Worm (Caenorhabditis elegans) whole organism, late embryonic: Measurements from ENCODE around the gene hpo-18.

ENCODE experiments used
- C08G9.2 ChIP-seq: sonication (generic microtip); optimal IDR thresholded peaks from 2 replicates; lab custom pipeline; 2016; ENCODE audit warnings: mild to moderate bottlenecking, missing genetic modification characterization, moderate library complexity, missing compliant biosample characterization
- C38D4.7 ChIP-seq: fragments of 200-800 bp; sonication (Bioruptor generic); optimal IDR thresholded peaks from 2 replicates; lab custom pipeline; 2018; ENCODE audit warnings: mild to moderate bottlenecking, missing genetic modification characterization, moderate library complexity, missing compliant biosample characterization
- F13H6.1 ChIP-seq: sonication (generic microtip); optimal IDR thresholded peaks from 2 replicates; lab custom pipeline; 2016; ENCODE audit warnings: missing genetic modification characterization, missing compliant biosample characterization
- T23F11.4 ChIP-seq: fragments of 200-800 bp; sonication (Bioruptor generic); optimal IDR thresholded peaks from 2 replicates; lab custom pipeline; 2018; ENCODE audit warnings: mild to moderate bottlenecking, missing genetic modification characterization, missing compliant biosample characterization
- ahr-1 ChIP-seq: sonication (generic microtip); optimal IDR thresholded peaks from 2 replicates; lab custom pipeline; 2016; ENCODE audit warnings: missing genetic modification characterization, missing compliant biosample characterization
- ceh-14 ChIP-seq: sonication (generic microtip); optimal IDR thresholded peaks from 2 replicates; lab custom pipeline; 2016; ENCODE audit warnings: missing genotype, missing genetic modification characterization, missing compliant biosample characterization
- ceh-19 ChIP-seq: fragments of 200-800 bp; sonication (Bioruptor generic); optimal IDR thresholded peaks from 2 replicates; lab custom pipeline; 2018; ENCODE audit warnings: mild to moderate bottlenecking, missing genetic modification characterization, missing compliant biosample characterization
- ceh-22 ChIP-seq: sonication (generic microtip); optimal IDR thresholded peaks from 2 replicates; lab custom pipeline; 2017; ENCODE audit warnings: missing biosample characterization, missing genetic modification characterization
- ceh-30 ChIP-seq: fragments of 150-350 bp; optimal IDR thresholded peaks from 2 replicates; lab custom pipeline; 2014; ENCODE audit warnings: missing biosample characterization, missing genetic modification characterization
- ceh-31 ChIP-seq: sonication (generic microtip); optimal IDR thresholded peaks from 2 replicates; lab custom pipeline; 2016; ENCODE audit warnings: missing genetic modification characterization, missing compliant biosample characterization
- ceh-48 ChIP-seq: sonication (generic microtip); optimal IDR thresholded peaks from 2 replicates; lab custom pipeline; 2016; ENCODE audit warnings: missing genetic modification characterization, inconsistent platforms, missing compliant biosample characterization
- elt-2 ChIP-seq: sonication (generic microtip); optimal IDR thresholded peaks from 2 replicates; lab custom pipeline; 2016; ENCODE audit warnings: missing genetic modification reagents, missing genetic modification characterization, missing compliant biosample characterization
- ets-4 ChIP-seq: sonication (generic microtip); optimal IDR thresholded peaks from 2 replicates; lab custom pipeline; 2016; ENCODE audit warnings: missing genetic modification characterization, missing compliant biosample characterization
- fax-1 ChIP-seq: sonication (generic microtip); optimal IDR thresholded peaks from 2 replicates; lab custom pipeline; 2016; ENCODE audit warnings: missing genotype, missing genetic modification characterization, missing compliant biosample characterization
- fkh-6 ChIP-seq: sonication (generic microtip); optimal IDR thresholded peaks from 2 replicates; lab custom pipeline; 2016; ENCODE audit warnings: missing genetic modification characterization, missing compliant biosample characterization
- gmeb-2 ChIP-seq: sonication (generic microtip); optimal IDR thresholded peaks from 2 replicates; lab custom pipeline; 2016; ENCODE audit warnings: missing genetic modification characterization, inconsistent platforms, missing compliant biosample characterization
- hlh-15 ChIP-seq: sonication (generic microtip); optimal IDR thresholded peaks from 2 replicates; lab custom pipeline; 2016; ENCODE audit warnings: missing genetic modification characterization, missing compliant biosample characterization
- hlh-30 ChIP-seq: sonication (generic microtip); optimal IDR thresholded peaks from 2 replicates; lab custom pipeline; 2017; ENCODE audit warnings: antibody characterized with exemption, missing genetic modification characterization, missing compliant biosample characterization; ENCODE audit not compliant: insufficient read depth
- hlh-6 ChIP-seq: sonication (generic microtip); optimal IDR thresholded peaks from 2 replicates; lab custom pipeline; 2016; ENCODE audit warnings: missing genotype, missing genetic modification characterization, missing compliant biosample characterization
- hlh-8 ChIP-seq: sonication (generic microtip); optimal IDR thresholded peaks from 2 replicates; lab custom pipeline; 2016; ENCODE audit warnings: missing genotype, missing genetic modification characterization, missing compliant biosample characterization
- mec-3 ChIP-seq: sonication (generic microtip); optimal IDR thresholded peaks from 2 replicates; lab custom pipeline; 2016; ENCODE audit warnings: borderline replicate concordance, missing genetic modification characterization, missing compliant biosample characterization
- nfya-1 ChIP-seq: sonication (generic microtip); optimal IDR thresholded peaks from 2 replicates; lab custom pipeline; 2017; ENCODE audit warnings: missing genetic modification characterization, mild to moderate bottlenecking, missing compliant biosample characterization, antibody characterized with exemption, moderate library complexity
- nhr-11 ChIP-seq: fragments of 150-350 bp; optimal IDR thresholded peaks from 2 replicates; lab custom pipeline; 2014; ENCODE audit warnings: missing biosample characterization, missing genetic modification characterization
- nhr-232 ChIP-seq: sonication (generic microtip); optimal IDR thresholded peaks from 2 replicates; lab custom pipeline; 2016; ENCODE audit warnings: missing genetic modification characterization, missing compliant biosample characterization
- odd-2 ChIP-seq: sonication (generic microtip); optimal IDR thresholded peaks from 2 replicates; lab custom pipeline; 2017; ENCODE audit warnings: antibody characterized with exemption, mild to moderate bottlenecking, missing genetic modification characterization, missing compliant biosample characterization
- pat-9 ChIP-seq: fragments of 200-800 bp; sonication (Bioruptor generic); optimal IDR thresholded peaks from 2 replicates; lab custom pipeline; 2018; ENCODE audit warnings: mild to moderate bottlenecking, missing genetic modification characterization, moderate library complexity, missing compliant biosample characterization
- pha-4 ChIP-seq: fragments of 150-350 bp; optimal IDR thresholded peaks from 2 replicates; lab custom pipeline; 2018; ENCODE audit warnings: missing biosample characterization, missing genetic modification reagents, missing genetic modification characterization
- pros-1 ChIP-seq: fragments of 150-350 bp; optimal IDR thresholded peaks from 2 replicates; lab custom pipeline; 2014; ENCODE audit warnings: missing biosample characterization, missing genetic modification reagents, missing genetic modification characterization
- ref-2 ChIP-seq: sonication (generic microtip); optimal IDR thresholded peaks from 2 replicates; lab custom pipeline; 2016; ENCODE audit warnings: missing genetic modification characterization, missing compliant biosample characterization
- rnt-1 ChIP-seq: sonication (generic microtip); optimal IDR thresholded peaks from 2 replicates; lab custom pipeline; 2016; ENCODE audit warnings: missing genetic modification characterization, missing compliant biosample characterization
- sdc-2 ChIP-seq: sonication (generic microtip); optimal IDR thresholded peaks from 2 replicates; lab custom pipeline; 2016; ENCODE audit warnings: missing genotype, missing genetic modification characterization, missing compliant biosample characterization
- sox-4 ChIP-seq: sonication (generic microtip); optimal IDR thresholded peaks from 2 replicates; lab custom pipeline; 2017; ENCODE audit warnings: mild to moderate bottlenecking, missing genetic modification characterization, inconsistent platforms, missing compliant biosample characterization
- syd-9 ChIP-seq: sonication (generic microtip); optimal IDR thresholded peaks from 2 replicates; lab custom pipeline; 2016; ENCODE audit warnings: mild to moderate bottlenecking, missing genetic modification characterization, moderate library complexity, missing compliant biosample characterization
- tbx-2 ChIP-seq: sonication (generic microtip); optimal IDR thresholded peaks from 2 replicates; lab custom pipeline; 2016; ENCODE audit warnings: missing genetic modification characterization, missing compliant biosample characterization
- tbx-7 ChIP-seq: sonication (generic microtip); optimal IDR thresholded peaks from 2 replicates; lab custom pipeline; 2016; ENCODE audit warnings: missing genotype, missing genetic modification characterization, missing compliant biosample characterization
- unc-42 ChIP-seq: sonication (generic microtip); optimal IDR thresholded peaks from 2 replicates; lab custom pipeline; 2016; ENCODE audit warnings: missing genotype, missing genetic modification characterization, missing compliant biosample characterization
- unc-86 ChIP-seq: sonication (generic microtip); optimal IDR thresholded peaks from 2 replicates; lab custom pipeline; 2016; ENCODE audit warnings: missing genetic modification characterization, missing compliant biosample characterization
- zip-5 ChIP-seq: sonication (generic microtip); optimal IDR thresholded peaks from 2 replicates; lab custom pipeline; 2016; ENCODE audit warnings: missing genetic modification characterization, missing compliant biosample characterization

hpo-18 gene

ce11 chrV:4373656-4374055 is 27.4 kb upstream of the hpo-18 start:
- TF ChIP-seq zip-5 (tag; lab: Kevin White, UChicago) (no peak), pat-9 (tag; lab: Kevin White, UChicago) (no peak), tbx-7 (no peak), ceh-22 (tag; lab: Kevin White, UChicago) (no peak), hlh-8 (tag; lab: Kevin White, UChicago) (no peak), sdc-2 (tag; lab: Kevin White, UChicago) (no peak), rnt-1 (tag; lab: Kevin White, UChicago) (no peak), hlh-15 (tag; lab: Kevin White, UChicago) (no peak), fkh-6 (no peak)

DNA sequence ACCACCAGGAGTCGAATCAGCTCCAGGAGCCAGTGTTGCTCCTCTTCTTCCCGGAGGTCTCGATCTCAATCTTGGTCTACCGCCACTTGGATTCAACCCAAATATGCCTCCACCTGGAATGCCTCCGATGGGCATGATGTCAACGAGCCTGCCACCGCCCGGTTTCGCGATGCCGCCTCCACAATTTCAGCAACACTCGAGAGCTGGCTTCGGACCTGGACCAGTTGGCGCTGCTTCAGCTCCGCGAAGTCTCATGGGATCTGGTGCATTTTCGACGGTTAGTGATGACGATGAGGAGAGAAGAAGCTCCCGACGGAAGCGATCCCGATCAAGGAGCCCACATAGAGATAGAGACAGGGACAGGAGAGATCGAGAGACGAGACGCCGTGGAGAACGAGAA is 26.8 kb upstream of the hpo-18 start:
- TF ChIP-seq gmeb-2 (tag; lab: Kevin White, UChicago), result no peak
- no peak for TF ChIP-seq zip-5 (tag; lab: Kevin White, UChicago)
- TF ChIP-seq ceh-48 (tag; lab: Kevin White, UChicago), result no peak
- TF ChIP-seq C08G9.2 (tag; lab: Kevin White, UChicago), result peak; percentile 49
- no peak for TF ChIP-seq ahr-1 (tag; lab: Kevin White, UChicago)
- no peak for TF ChIP-seq ceh-19
- no peak for TF ChIP-seq nhr-11 (tag; lab: Kevin White, UChicago)
- no peak for TF ChIP-seq nhr-232 (tag; lab: Kevin White, UChicago)
- TF ChIP-seq fax-1 (tag; lab: Kevin White, UChicago), result no peak
- TF ChIP-seq ets-4 (tag; lab: Kevin White, UChicago), result no peak
- no peak for TF ChIP-seq hlh-6 (tag; lab: Kevin White, UChicago)
- TF ChIP-seq sox-4 (tag; lab: Kevin White, UChicago), result no peak
- TF ChIP-seq unc-86 (tag; lab: Kevin White, UChicago), result no peak
- TF ChIP-seq odd-2 (tag; lab: Kevin White, UChicago), result no peak
- no peak for TF ChIP-seq C38D4.7 (GFP tag; lab: Kevin White, UChicago)
- TF ChIP-seq fkh-6, result peak; percentile 6
- no peak for TF ChIP-seq pros-1 (tag; lab: Kevin White, UChicago)

DNA sequence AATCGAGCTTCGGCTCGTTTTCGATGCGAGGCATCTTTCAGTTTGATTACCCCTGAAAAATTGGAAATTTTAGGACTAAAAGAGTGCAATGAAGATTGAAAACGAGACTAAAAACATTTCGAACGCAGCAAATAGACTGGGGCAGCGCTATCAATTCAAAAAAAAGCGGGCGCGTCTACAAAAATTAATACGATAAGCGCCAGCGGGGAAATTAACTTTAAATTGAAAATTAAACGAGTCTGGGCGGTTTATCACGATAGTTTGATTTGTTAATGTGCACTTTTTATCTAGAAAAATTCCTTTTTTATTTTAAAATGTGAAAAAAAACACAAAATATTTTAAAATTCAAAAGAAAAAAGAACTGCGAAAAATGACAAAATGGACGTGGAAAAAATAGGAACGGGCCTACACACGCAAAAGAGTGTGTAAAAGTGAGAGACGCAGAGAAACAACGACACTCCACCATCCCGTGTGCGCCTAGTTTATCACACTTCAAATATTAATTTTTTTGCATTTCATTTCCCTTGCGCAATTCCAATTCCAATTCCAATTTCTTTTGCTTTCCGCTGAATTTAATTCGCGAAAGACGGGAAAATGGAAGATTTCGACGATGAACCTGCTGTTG is 25.2 kb upstream of the hpo-18 start, which contains the start of the genes gmpr-1 and fipp-1:
Gene gmpr-1, minus strand, starts transcription at position 75 of the 625 bp plus-strand sequence.
Gene fipp-1, plus strand, starts transcription at position 499 of the 625 bp plus-strand sequence.
- TF ChIP-seq syd-9, result no peak
- TF ChIP-seq ref-2, result no peak
- TF ChIP-seq nhr-232 (tag; lab: Kevin White, UChicago), result no peak
- no peak for TF ChIP-seq hlh-30 (tag; lab: Kevin White, UChicago)
- peak; percentile 43 for TF ChIP-seq unc-42
- no peak for TF ChIP-seq tbx-2 (tag; lab: Kevin White, UChicago)
- no peak for TF ChIP-seq hlh-8 (tag; lab: Kevin White, UChicago)
- TF ChIP-seq pha-4, result no peak
- no peak for TF ChIP-seq mec-3 (tag; lab: Kevin White, UChicago)
- peak; percentile 12 for TF ChIP-seq ceh-31
- peak; percentile 29 for TF ChIP-seq nfya-1 (tag; lab: Kevin White, UChicago)
- peak; percentile 22 for TF ChIP-seq ceh-14 (tag; lab: Kevin White, UChicago)
- no peak for TF ChIP-seq F13H6.1 (tag; lab: Kevin White, UChicago)
- TF ChIP-seq elt-2 (tag; lab: Kevin White, UChicago), result peak; percentile 32
- TF ChIP-seq ceh-30 (tag; lab: Kevin White, UChicago), result no peak
- TF ChIP-seq T23F11.4 (GFP tag; lab: Kevin White, UChicago), result no peak
